Worm (Caenorhabditis elegans): ENCODE results near the gene F20B10.3.

DNA sequence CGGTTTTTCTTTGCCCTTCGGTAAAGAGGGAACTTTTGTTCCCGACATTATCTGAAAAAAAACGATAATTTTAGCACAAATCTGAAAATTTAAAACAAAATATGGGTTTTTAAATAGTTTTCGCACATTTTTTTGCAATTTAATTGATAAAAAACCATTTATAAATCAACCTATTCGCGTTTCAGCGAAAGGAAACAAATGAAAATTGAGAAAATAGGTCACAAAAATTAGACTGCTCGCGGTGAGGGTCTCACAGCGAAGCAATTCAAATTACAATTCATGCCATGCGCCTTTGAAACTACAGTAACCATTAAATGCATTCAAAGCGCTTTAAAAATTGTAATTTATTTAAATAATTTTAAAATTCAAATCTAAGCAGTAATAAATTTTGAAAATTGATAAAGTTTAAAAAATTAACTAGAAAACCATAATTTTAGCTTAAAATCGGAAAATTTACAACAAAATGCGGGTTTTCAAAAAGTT, 13.8 kb upstream of the F20B10.3 start, which contains the start of gene B0001.7:
- TF ChIP-seq aha-1 (tag): no peak
- no peak for TF ChIP-seq tag-97 (GFP tag; IDR thresholded peaks at IDR 0.05)
- TF ChIP-seq Y105C5A.15 (GFP tag; IDR thresholded peaks at IDR 0.05): no peak
- no peak for TF ChIP-seq nhr-237 (tag; optimal IDR thresholded peaks at IDR 0.05)
- no peak for TF ChIP-seq ama-1 (optimal IDR thresholded peaks at IDR 0.05)
- no peak for TF ChIP-seq F37D6.2 (tag; optimal IDR thresholded peaks at IDR 0.05)
- TF ChIP-seq nhr-41 (GFP tag; IDR thresholded peaks at IDR 0.05): no peak
- no peak for TF ChIP-seq nhr-6 (tag; optimal IDR thresholded peaks at IDR 0.05)
- no peak for TF ChIP-seq ztf-11 (tag; optimal IDR thresholded peaks at IDR 0.05)
- TF ChIP-seq duxl-1 (tag; optimal IDR thresholded peaks at IDR 0.05; ENCODE audit: poor library complexity): no peak

Data from whole organism, L4 larva.